Fruit fly (Drosophila melanogaster): ENCODE data around the gene Cyp1.
A peak's percentile ranks its signal among the peaks of the same experiment; 100 is the strongest.

The Cyp1 gene

DNA sequence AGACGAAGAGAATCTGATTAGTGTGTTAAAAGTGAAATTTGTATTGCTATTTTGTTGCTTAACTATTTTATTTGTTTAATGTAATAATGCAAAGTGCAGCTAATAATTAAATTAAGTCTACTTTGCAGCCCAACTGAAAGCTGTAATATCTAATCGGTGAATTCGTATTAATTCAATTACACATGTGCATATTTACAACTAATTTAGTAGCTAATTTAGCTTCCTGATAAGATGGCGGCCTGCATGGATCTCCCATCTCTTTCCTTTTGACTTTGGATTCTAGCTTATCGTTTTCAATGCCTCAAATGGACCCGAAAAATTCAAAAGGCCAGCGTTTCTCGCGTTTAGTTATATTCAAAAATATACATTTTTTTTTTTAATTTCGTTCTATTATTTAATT lies 10.4 kb downstream of the Cyp1 start:
- no peak for TF ChIP-seq CG6163 (GFP tag; IDR thresholded peaks at IDR 0.05)
- no peak for TF ChIP-seq CG8632 (GFP tag; optimal IDR thresholded peaks at IDR 0.05)
- TF ChIP-seq pdm3 (GFP tag; optimal IDR thresholded peaks at IDR 0.05) = no peak
- TF ChIP-seq CG6792 (GFP tag; optimal IDR thresholded peaks at IDR 0.05) = no peak
- no peak for TF ChIP-seq CG6854 (GFP tag; optimal IDR thresholded peaks at IDR 0.05)
- TF ChIP-seq Hr39 (GFP tag; optimal IDR thresholded peaks at IDR 0.05) = no peak

DNA sequence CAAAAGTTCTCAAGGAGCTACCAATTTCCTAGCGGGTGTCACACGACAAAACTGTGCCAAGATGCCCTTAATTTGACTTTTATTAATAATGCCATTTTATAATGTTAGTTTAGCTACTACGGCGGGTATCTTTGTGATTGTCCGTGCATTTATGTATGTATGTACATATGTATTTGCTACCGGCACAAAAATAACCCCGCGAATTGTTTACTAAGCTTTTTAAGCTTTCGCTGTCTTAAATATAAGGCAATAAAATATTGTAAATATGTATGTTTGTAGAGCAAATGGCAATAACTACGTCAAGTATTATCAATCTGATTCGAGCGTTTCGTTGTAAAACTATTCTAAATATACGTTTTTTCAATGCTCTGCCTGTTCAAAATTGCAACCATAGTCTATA lies 11.2 kb downstream of the Cyp1 start:
- TF ChIP-seq CG8319 (GFP tag; optimal IDR thresholded peaks at IDR 0.05) (no peak), CG34406 (GFP tag; optimal IDR thresholded peaks at IDR 0.05) (no peak), Eip78C (GFP tag) (peak; percentile 36), salr (GFP tag; optimal IDR thresholded peaks at IDR 0.05) (no peak), fkh (GFP tag; optimal IDR thresholded peaks at IDR 0.05) (peak; percentile 17), Ets21C (GFP tag; optimal IDR thresholded peaks at IDR 0.05) (no peak), fd85E (GFP tag; optimal IDR thresholded peaks at IDR 0.05) (no peak), CG11762 (GFP tag; optimal IDR thresholded peaks at IDR 0.05; ENCODE audit: insufficient read depth) (no peak), Blimp-1 (GFP tag; optimal IDR thresholded peaks at IDR 0.05) (no peak), CG4318 (GFP tag; optimal IDR thresholded peaks at IDR 0.05) (no peak), esn (GFP tag; optimal IDR thresholded peaks at IDR 0.05) (no peak)

DNA sequence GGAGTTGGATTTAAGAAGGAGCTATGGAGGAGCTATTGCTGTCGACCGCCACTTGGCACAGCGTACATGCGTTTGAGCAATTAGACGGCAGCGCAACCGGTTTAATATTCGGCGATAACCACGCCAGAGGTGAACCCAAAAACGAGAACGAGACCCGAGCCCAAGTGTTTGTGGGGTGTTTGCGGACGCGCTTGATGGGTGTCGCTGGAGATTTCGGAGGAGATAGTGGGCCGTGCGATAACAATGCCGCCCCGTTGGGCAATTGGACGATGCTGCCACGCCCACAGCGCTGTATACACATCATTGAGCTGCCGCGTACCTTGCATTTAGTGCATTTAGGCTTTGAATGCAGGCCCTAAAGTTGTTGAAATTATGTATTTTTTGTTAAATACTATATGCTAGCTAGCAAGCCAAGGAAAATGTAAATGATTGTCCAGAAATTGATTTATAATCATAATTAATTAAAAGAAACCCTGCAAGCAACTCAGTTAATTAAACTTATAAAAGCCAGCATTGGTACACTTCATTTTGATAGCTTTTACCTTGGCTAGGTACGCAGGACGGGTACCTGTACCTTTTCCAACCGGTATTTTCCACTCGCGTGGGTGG lies 11.8 kb downstream of the Cyp1 start, which contains the start of gene Had1:
Had1 (minus strand) TSS at position 358 of the 609 bp plus-strand sequence.
- TF ChIP-seq Eip78C (GFP tag) (peak; percentile 8), svp (GFP tag) (peak; percentile 81), CG3919 (GFP tag; optimal IDR thresholded peaks at IDR 0.05) (no peak)

DNA sequence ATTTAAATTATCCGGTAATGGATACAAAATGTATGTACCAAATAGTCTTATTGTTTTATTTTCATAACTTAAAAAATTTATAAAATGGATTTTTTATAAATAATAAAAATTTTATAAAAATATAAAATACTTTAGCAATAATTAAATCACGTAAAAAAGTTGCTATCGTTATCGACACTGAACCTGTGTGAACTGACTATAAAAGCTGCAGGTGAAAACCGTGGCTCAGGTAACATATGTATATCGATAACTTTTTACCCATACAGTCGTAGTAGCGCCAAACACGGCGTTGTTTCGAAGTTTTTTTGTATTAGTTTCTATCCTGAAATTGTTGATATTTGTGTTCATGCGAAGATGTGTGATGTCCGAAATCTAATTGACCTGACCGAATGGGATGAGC lies 16.5 kb downstream of the Cyp1 start, which contains the start of gene CG3679:
CG3679 (plus strand) TSS at position 235 of the 400 bp plus-strand sequence.
- TF ChIP-seq Hr38 (GFP tag; optimal IDR thresholded peaks at IDR 0.05) (no peak), vri (GFP tag; optimal IDR thresholded peaks at IDR 0.05) (no peak), CG6276 (GFP tag; optimal IDR thresholded peaks at IDR 0.05) (no peak), CG3032 (tag; optimal IDR thresholded peaks at IDR 0.05) (peak; percentile 7)

DNA sequence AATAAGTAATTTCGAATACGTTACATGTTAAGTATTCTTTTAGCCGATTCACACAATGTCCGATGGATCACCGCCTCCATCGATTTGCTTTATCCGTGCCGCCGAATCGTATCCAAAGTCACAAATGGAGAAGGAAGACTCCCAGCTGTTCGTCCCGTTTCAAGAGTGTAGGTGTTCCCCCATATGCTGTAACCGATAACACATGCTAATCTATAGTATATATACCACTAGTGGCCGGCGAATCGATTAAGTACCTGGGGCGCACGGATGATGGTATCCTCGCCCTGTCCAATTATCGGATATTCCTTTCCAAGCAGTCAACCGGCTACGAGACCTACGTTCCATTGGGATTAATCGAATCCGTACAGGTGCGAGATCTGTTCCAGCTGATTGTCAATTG lies 22.6 kb downstream of the Cyp1 start, which contains the start of gene ERp44:
ERp44 (minus strand) TSS at position 101 of the 400 bp plus-strand sequence.
- TF ChIP-seq CG6276 (GFP tag; optimal IDR thresholded peaks at IDR 0.05) = no peak
- no peak for TF ChIP-seq CG3919 (GFP tag; optimal IDR thresholded peaks at IDR 0.05)
- no peak for TF ChIP-seq Met (GFP tag; optimal IDR thresholded peaks at IDR 0.05)
- TF ChIP-seq fd85E (GFP tag; optimal IDR thresholded peaks at IDR 0.05) = no peak
- no peak for TF ChIP-seq CG31627 (GFP tag; optimal IDR thresholded peaks at IDR 0.05)
- no peak for TF ChIP-seq CG34406 (GFP tag; optimal IDR thresholded peaks at IDR 0.05)
- TF ChIP-seq esn (GFP tag; optimal IDR thresholded peaks at IDR 0.05) = no peak
- TF ChIP-seq CG8632 (GFP tag; optimal IDR thresholded peaks at IDR 0.05) = no peak

DNA sequence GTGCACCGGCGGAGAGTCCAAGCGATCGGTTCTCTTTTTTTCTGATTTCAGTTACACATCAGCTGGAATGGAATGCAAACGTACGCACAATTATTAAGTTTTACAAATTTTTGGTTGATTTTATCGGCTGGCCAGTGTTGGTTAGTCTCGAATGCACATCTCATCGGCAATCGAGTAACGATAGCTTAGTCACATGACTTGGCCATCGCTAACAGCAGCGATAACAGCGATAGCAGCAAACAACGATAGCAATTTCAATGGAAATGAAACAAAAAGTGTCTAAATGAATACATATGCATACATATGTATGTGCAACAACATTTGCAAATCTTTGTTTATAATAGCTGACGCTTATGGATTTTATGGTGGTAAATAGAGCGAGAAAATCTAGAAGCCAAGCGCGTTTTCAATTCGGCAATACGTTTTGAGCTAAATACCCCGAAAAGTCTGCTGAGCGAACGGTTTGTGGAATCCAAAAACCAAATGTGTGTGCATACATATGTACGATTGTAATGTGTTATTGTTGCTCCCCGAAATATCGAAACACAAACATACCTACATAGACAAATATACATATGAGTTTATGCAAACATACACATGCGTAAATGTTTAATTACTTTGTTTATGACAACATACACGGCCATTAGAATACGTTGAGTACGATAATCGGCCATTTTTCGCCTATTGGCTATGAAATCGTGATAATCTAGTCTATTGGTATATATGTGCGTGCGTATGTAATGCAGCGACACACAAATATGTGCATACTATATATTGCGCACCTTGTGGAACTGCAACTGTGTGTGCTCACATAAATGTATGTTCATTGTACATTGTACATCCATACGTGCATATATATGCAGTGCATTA lies 23.5 kb downstream of the Cyp1 start, which contains the start of gene CG3632:
CG3632 (plus strand) TSS at position 249 of the 870 bp plus-strand sequence.
- TF ChIP-seq Eip75B (GFP tag; optimal IDR thresholded peaks at IDR 0.05) (no peak), CG9139 (GFP tag; optimal IDR thresholded peaks at IDR 0.05) (no peak), CG3032 (tag; optimal IDR thresholded peaks at IDR 0.05) (peak; percentile 11), esn (GFP tag; optimal IDR thresholded peaks at IDR 0.05) (peak; percentile 62), vri (GFP tag; optimal IDR thresholded peaks at IDR 0.05) (peak; percentile 6), Blimp-1 (GFP tag; optimal IDR thresholded peaks at IDR 0.05) (peak; percentile 36), CG31627 (GFP tag; optimal IDR thresholded peaks at IDR 0.05) (peak; percentile 40), topi (GFP tag; optimal IDR thresholded peaks at IDR 0.05) (peak; percentile 51), Eip78C (GFP tag) (peak; percentile 37), CG15336 (GFP tag; IDR thresholded peaks at IDR 0.05) (no peak), lz (GFP tag; optimal IDR thresholded peaks at IDR 0.05) (peak; percentile 36), Gug (GFP tag; IDR thresholded peaks at IDR 0.05) (no peak), pdm3 (GFP tag; optimal IDR thresholded peaks at IDR 0.05) (no peak), CG34406 (GFP tag; optimal IDR thresholded peaks at IDR 0.05) (no peak), OdsH (GFP tag; optimal IDR thresholded peaks at IDR 0.05) (no peak), Sox14 (GFP tag; optimal IDR thresholded peaks at IDR 0.05) (peak; percentile 57), CG6854 (GFP tag; optimal IDR thresholded peaks at IDR 0.05) (no peak), fkh (GFP tag; optimal IDR thresholded peaks at IDR 0.05) (peak; percentile 41), ss (GFP tag; optimal IDR thresholded peaks at IDR 0.05) (no peak), cyc (GFP tag; optimal IDR thresholded peaks at IDR 0.05) (peak; percentile 30)
